Fruit fly (Drosophila melanogaster): ENCODE results near the gene Jon25Biii.

The Jon25Biii gene

DNA sequence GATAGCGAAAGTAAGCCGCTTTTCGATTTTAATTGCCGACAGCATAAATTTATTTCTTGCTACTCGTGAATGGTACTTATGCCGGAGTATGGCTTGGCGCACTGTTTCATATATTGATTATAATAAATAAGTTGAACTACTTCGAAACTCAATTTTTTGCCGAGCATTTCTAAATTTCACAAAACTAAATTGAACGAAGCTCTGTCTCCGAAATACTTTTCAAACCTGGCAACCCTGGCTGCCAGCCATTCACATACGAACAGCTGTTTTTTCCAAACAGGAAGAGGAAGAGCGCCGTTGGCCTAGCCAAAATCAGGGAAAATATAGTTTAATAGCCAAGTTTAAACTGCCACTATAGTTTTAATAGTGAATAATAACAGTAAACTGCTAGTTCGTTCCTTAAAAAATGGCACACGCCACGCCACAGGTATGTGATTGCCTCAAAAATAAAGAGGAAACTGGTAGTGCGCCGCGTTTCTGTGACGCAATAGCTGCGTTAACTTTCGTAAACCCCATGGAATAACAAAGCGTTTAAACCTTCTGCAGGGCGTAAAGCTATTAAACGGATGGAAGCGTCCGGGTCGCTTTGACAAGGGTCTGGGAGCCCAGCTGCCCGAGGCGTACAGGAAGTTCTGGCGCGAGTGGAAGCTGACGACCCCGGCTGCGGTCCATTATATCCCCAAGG, 23.3 kb upstream of the Jon25Biii start, which contains the start of gene mRpL28 (continued):
- TF ChIP-seq HLH54F (GFP tag; optimal IDR thresholded peaks at IDR 0.05) (peak; percentile 27), CG9817 (tag; optimal IDR thresholded peaks at IDR 0.05) (no peak), Tbp (GFP tag; optimal IDR thresholded peaks at IDR 0.05) (no peak), pita (GFP tag; optimal IDR thresholded peaks at IDR 0.05) (no peak), TFAM (GFP tag; optimal IDR thresholded peaks at IDR 0.05) (no peak), Scr (GFP tag; IDR thresholded peaks at IDR 0.05; ENCODE audit: partially characterized antibody) (peak; percentile 44; the same call in 1 of the 2 replicates), Pdp1 (GFP tag; optimal IDR thresholded peaks at IDR 0.05) (peak in 1 of 2 experiments; percentile 97), Antp (GFP tag; optimal IDR thresholded peaks at IDR 0.05) (no peak), pan (optimal IDR thresholded peaks at IDR 0.05) (no peak), pan (GFP tag; optimal IDR thresholded peaks at IDR 0.05 in 1 of 2, IDR thresholded peaks at IDR 0.05 in 1 of 2) (no peak), CG15696 (tag; optimal IDR thresholded peaks at IDR 0.05) (no peak), slp2 (GFP tag; optimal IDR thresholded peaks at IDR 0.05) (no peak), CG11398 (GFP tag; optimal IDR thresholded peaks at IDR 0.05) (no peak), wdn (GFP tag; IDR thresholded peaks at IDR 0.05) (no peak), ase (GFP tag; IDR thresholded peaks at IDR 0.05) (no peak), Dad (GFP tag; optimal IDR thresholded peaks at IDR 0.05) (no peak), D19A (tag; optimal IDR thresholded peaks at IDR 0.05) (no peak), salm (tag; optimal IDR thresholded peaks at IDR 0.05) (no peak), CG13424 (tag; optimal IDR thresholded peaks at IDR 0.05) (peak; percentile 44), CG13287 (GFP tag; IDR thresholded peaks at IDR 0.05; ENCODE audit: partially characterized antibody) (peak; percentile 72; the same call in 1 of the 2 replicates), CG32772 (GFP tag; IDR thresholded peaks at IDR 0.05) (no peak), corto (GFP tag; optimal IDR thresholded peaks at IDR 0.05) (no peak), sens-2 (GFP tag; IDR thresholded peaks at IDR 0.05) (no peak), CG11696 (GFP tag; IDR thresholded peaks at IDR 0.05) (no peak), crc (GFP tag; optimal IDR thresholded peaks at IDR 0.05) (no peak), CG9437 (GFP tag; optimal IDR thresholded peaks at IDR 0.05) (peak; percentile 28), lov (optimal IDR thresholded peaks at IDR 0.05) (no peak), lov (GFP tag; IDR thresholded peaks at IDR 0.05) (no peak), Sry-β (GFP tag; optimal IDR thresholded peaks at IDR 0.05) (peak; percentile 10), CG4854 (GFP tag; optimal IDR thresholded peaks at IDR 0.05) (no peak), sc (optimal IDR thresholded peaks at IDR 0.05) (no peak), sc (GFP tag; optimal IDR thresholded peaks at IDR 0.05) (no peak), CG7556 (GFP tag; optimal IDR thresholded peaks at IDR 0.05) (no peak), Dfd (GFP tag; optimal IDR thresholded peaks at IDR 0.05) (no peak), CG10431 (GFP tag; optimal IDR thresholded peaks at IDR 0.05) (peak; percentile 1), her (GFP tag; optimal IDR thresholded peaks at IDR 0.05) (no peak), Usf (GFP tag; optimal IDR thresholded peaks at IDR 0.05) (no peak), ATbp (GFP tag; optimal IDR thresholded peaks at IDR 0.05) (no peak), Ravus (GFP tag; IDR thresholded peaks at IDR 0.05) (no peak), caup (GFP tag; optimal IDR thresholded peaks at IDR 0.05; ENCODE audit: severe bottlenecking) (no peak), hbn (GFP tag; IDR thresholded peaks at IDR 0.05; ENCODE audit: partially characterized antibody) (no peak), ato (GFP tag; IDR thresholded peaks at IDR 0.05; ENCODE audit: partially characterized antibody) (no peak), fd102C (GFP tag; optimal IDR thresholded peaks at IDR 0.05) (no peak), zen2 (GFP tag; IDR thresholded peaks at IDR 0.05; ENCODE audit: partially characterized antibody) (no peak; the same call in 2 of the 3 replicates), Atf6 (GFP tag; IDR thresholded peaks at IDR 0.05) (no peak; the same call in 1 of the 2 replicates), CG13624 (GFP tag; optimal IDR thresholded peaks at IDR 0.05) (peak; percentile 59), Nf-YA (GFP tag; IDR thresholded peaks at IDR 0.05) (no peak), trem (tag; optimal IDR thresholded peaks at IDR 0.05) (peak; percentile 49), Ssrp (tag; optimal IDR thresholded peaks at IDR 0.05) (no peak), Hmr (GFP tag; optimal IDR thresholded peaks at IDR 0.05) (no peak)
